Worm (Caenorhabditis elegans) whole organism, L4 larva: ENCODE results near the gene col-76.

Experiments used
- F10B5.3 ChIP-seq: sonication (generic microtip); optimal IDR thresholded peaks from 2 replicates; lab custom pipeline; 2016; ENCODE audit warnings: mild to moderate bottlenecking, missing genetic modification characterization, missing compliant biosample characterization
- F49E8.2 ChIP-seq: sonication (generic microtip); optimal IDR thresholded peaks from 2 replicates; lab custom pipeline; 2016; ENCODE audit warnings: missing compliant biosample characterization, mild to moderate bottlenecking, missing genetic modification characterization, borderline replicate concordance
- Y105C5A.15 ChIP-seq: fragments of 200-800 bp; sonication (Bioruptor generic); IDR thresholded peaks from 2 replicates; pipeline ENCODE4 v1.3.6; 2022; ENCODE audit warnings: missing genetic modification characterization, missing compliant biosample characterization
- Y48G9A.11 ChIP-seq: fragments of 200-800 bp; sonication (Bioruptor generic); IDR thresholded peaks from 2 replicates; pipeline ENCODE4 v1.3.6; 2022; ENCODE audit warnings: missing genetic modification reagents, missing genetic modification characterization, missing compliant biosample characterization
- Y5F2A.4 ChIP-seq: fragments of 200-800 bp; sonication (Bioruptor generic); optimal IDR thresholded peaks from 2 replicates; lab custom pipeline; 2018; ENCODE audit warnings: mild to moderate bottlenecking, missing genetic modification characterization, missing compliant biosample characterization
- ZK546.5 ChIP-seq, 2 experiments: sonication (generic microtip); optimal IDR thresholded peaks; 2 replicates each; lab custom pipeline; 2017; ENCODE audit warnings: missing biosample characterization in 2 of 2, missing genetic modification characterization in 2 of 2
- ceh-62 ChIP-seq: sonication (generic microtip); optimal IDR thresholded peaks from 2 replicates; lab custom pipeline; 2017; ENCODE audit warnings: missing biosample characterization, missing genetic modification characterization
- ceh-82 ChIP-seq: sonication (generic microtip); optimal IDR thresholded peaks from 2 replicates; lab custom pipeline; 2017; ENCODE audit warnings: missing biosample characterization, missing genetic modification characterization
- cey-2 ChIP-seq: sonication (generic microtip); optimal IDR thresholded peaks from 3 replicates; lab custom pipeline; 2017; ENCODE audit warnings: missing genetic modification characterization, mild to moderate bottlenecking, missing compliant biosample characterization, antibody characterized with exemption, borderline replicate concordance; ENCODE audit not compliant: insufficient read depth
- ctbp-1 ChIP-seq: fragments of 200-800 bp; sonication (Bioruptor generic); IDR thresholded peaks from 2 replicates; pipeline ENCODE4 v1.3.6; 2022; ENCODE audit warnings: missing genetic modification reagents, missing genetic modification characterization, missing compliant biosample characterization
- dmd-6 ChIP-seq: fragments of 200-800 bp; sonication (Bioruptor generic); IDR thresholded peaks from 2 replicates; pipeline ENCODE4 v1.3.6; 2022; ENCODE audit warnings: missing genetic modification reagents, missing genetic modification characterization, missing compliant biosample characterization
- dmd-8 ChIP-seq: fragments of 200-800 bp; sonication (Bioruptor generic); IDR thresholded peaks from 2 replicates; pipeline ENCODE4 v1.3.6; 2022; ENCODE audit warnings: missing genetic modification characterization, missing compliant biosample characterization
- dmd-9 ChIP-seq: fragments of 200-800 bp; sonication (Bioruptor generic); IDR thresholded peaks from 2 replicates; pipeline ENCODE4 v1.3.6; 2022; ENCODE audit warnings: missing genetic modification reagents, missing genetic modification characterization, missing compliant biosample characterization
- duxl-1 ChIP-seq: sonication (generic microtip); optimal IDR thresholded peaks from 2 replicates; lab custom pipeline; 2016; ENCODE audit warnings: mild to moderate bottlenecking, missing genetic modification characterization, moderate library complexity, missing compliant biosample characterization; ENCODE audit not compliant: poor library complexity
- dve-1 ChIP-seq: sonication (generic microtip); optimal IDR thresholded peaks from 2 replicates; lab custom pipeline; 2017; ENCODE audit warnings: antibody characterized with exemption, mild to moderate bottlenecking, missing genetic modification characterization, missing compliant biosample characterization; ENCODE audit not compliant: insufficient read depth
- egl-27 ChIP-seq: sonication (generic microtip); optimal IDR thresholded peaks from 3 replicates; lab custom pipeline; 2017; ENCODE audit warnings: missing biosample characterization, missing genetic modification reagents, missing genetic modification characterization
- egl-43 ChIP-seq: fragments of 200-800 bp; sonication (Bioruptor generic); IDR thresholded peaks from 2 replicates; pipeline ENCODE4 v1.3.6; 2022; ENCODE audit warnings: missing genetic modification reagents, missing genetic modification characterization, missing compliant biosample characterization
- hlh-11 ChIP-seq: fragments of 200-800 bp; sonication (Bioruptor generic); optimal IDR thresholded peaks from 2 replicates; lab custom pipeline; 2018; ENCODE audit warnings: mild to moderate bottlenecking, missing genetic modification characterization, missing compliant biosample characterization
- hmg-1.1 ChIP-seq: fragments of 200-800 bp; sonication (Bioruptor generic); IDR thresholded peaks from 2 replicates; pipeline ENCODE4 v1.3.6; 2022; ENCODE audit warnings: missing genetic modification reagents, missing genetic modification characterization, missing compliant biosample characterization
- lin-1 ChIP-seq: fragments of 200-800 bp; sonication (Bioruptor generic); IDR thresholded peaks from 2 replicates; pipeline ENCODE4 v1.3.6; 2022; ENCODE audit warnings: missing genetic modification reagents, missing genetic modification characterization, missing compliant biosample characterization
- lin-13 ChIP-seq: fragments of 150-350 bp; optimal IDR thresholded peaks from 2 replicates; lab custom pipeline; 2014; ENCODE audit warnings: missing biosample characterization, missing genetic modification reagents, missing genetic modification characterization
- lin-15B ChIP-seq: fragments of 150-350 bp; sonication (generic microtip); optimal IDR thresholded peaks from 3 replicates; lab custom pipeline; 2014; ENCODE audit warnings: missing biosample characterization, missing genetic modification characterization
- lin-38 ChIP-seq: fragments of 200-800 bp; sonication (Bioruptor generic); IDR thresholded peaks from 2 replicates; pipeline ENCODE4 v1.3.6; 2022; ENCODE audit warnings: missing genetic modification reagents, missing genetic modification characterization, missing compliant biosample characterization
- lsy-2 ChIP-seq, 2 experiments: fragments of 150-350 bp in 1 of 2; sonication (generic microtip) in 1 of 2; optimal IDR thresholded peaks; 2 replicates each; lab custom pipeline; 2014 to 2017; ENCODE audit warnings: missing biosample characterization in 2 of 2, missing genetic modification characterization in 2 of 2
- mdl-1 ChIP-seq, 2 experiments: fragments of 150-350 bp in 1 of 2; sonication (generic microtip) in 1 of 2; optimal IDR thresholded peaks; 2 replicates each; lab custom pipeline; 2014 to 2017; ENCODE audit warnings: missing biosample characterization in 2 of 2, missing genetic modification characterization in 2 of 2
- mxl-2 ChIP-seq: fragments of 200-800 bp; sonication (Bioruptor generic); conservative IDR thresholded peaks from 2 replicates; pipeline ENCODE4 v1.3.6; 2022; ENCODE audit warnings: missing genetic modification reagents, missing genetic modification characterization, missing compliant biosample characterization
- nhr-11 ChIP-seq: fragments of 150-350 bp; optimal IDR thresholded peaks from 2 replicates; lab custom pipeline; 2014; ENCODE audit warnings: missing biosample characterization, missing genetic modification characterization
- nhr-237 ChIP-seq: sonication (generic microtip); optimal IDR thresholded peaks from 2 replicates; lab custom pipeline; 2017; ENCODE audit warnings: missing biosample characterization, missing genetic modification characterization
- nhr-25 ChIP-seq: sonication (generic microtip); optimal IDR thresholded peaks from 2 replicates; lab custom pipeline; 2017; ENCODE audit warnings: missing genetic modification characterization, mild to moderate bottlenecking, missing compliant biosample characterization, antibody characterized with exemption, moderate library complexity, borderline replicate concordance; ENCODE audit not compliant: insufficient read depth
- nhr-28 ChIP-seq: fragments of 150-350 bp; optimal IDR thresholded peaks from 2 replicates; lab custom pipeline; 2014; ENCODE audit warnings: missing biosample characterization, missing genetic modification characterization
- nhr-41 ChIP-seq: fragments of 200-800 bp; sonication (Bioruptor generic); IDR thresholded peaks from 2 replicates; pipeline ENCODE4 v1.3.6; 2022; ENCODE audit warnings: missing genetic modification reagents, missing genetic modification characterization, missing compliant biosample characterization
- nhr-76 ChIP-seq: fragments of 150-350 bp; optimal IDR thresholded peaks from 2 replicates; lab custom pipeline; 2014; ENCODE audit warnings: missing biosample characterization, missing genetic modification characterization
- nhr-77 ChIP-seq: fragments of 150-350 bp; optimal IDR thresholded peaks from 2 replicates; lab custom pipeline; 2014; ENCODE audit warnings: missing biosample characterization, missing genetic modification characterization
- pha-4 ChIP-seq, 2 experiments: fragments of 150-350 bp in 1 of 2; fragments of 200-800 bp in 1 of 2; sonication (Bioruptor generic) in 1 of 2; IDR thresholded peaks in 1 of 2; optimal IDR thresholded peaks in 1 of 2; 2 replicates each; pipeline versions ENCODE4 v1.3.6 to Lab custom; 2014 to 2022; ENCODE audit warnings: missing genetic modification characterization in 2 of 2, missing genetic modification reagents in 2 of 2, missing biosample characterization in 1 of 2, missing compliant biosample characterization in 1 of 2
- php-3 ChIP-seq: fragments of 200-800 bp; sonication (Bioruptor generic); IDR thresholded peaks from 2 replicates; pipeline ENCODE4 v1.3.6; 2022; ENCODE audit warnings: missing genetic modification reagents, missing genetic modification characterization, missing compliant biosample characterization
- rbr-2 ChIP-seq: sonication (generic microtip); optimal IDR thresholded peaks from 2 replicates; lab custom pipeline; 2016; ENCODE audit warnings: missing genotype, missing genetic modification characterization, missing compliant biosample characterization
- set-16 ChIP-seq: fragments of 200-800 bp; sonication (Bioruptor generic); IDR thresholded peaks from 2 replicates; pipeline ENCODE4 v1.3.6; 2022; ENCODE audit warnings: missing genetic modification reagents, missing genetic modification characterization, missing compliant biosample characterization
- skn-1 ChIP-seq: fragments of 150-350 bp; optimal IDR thresholded peaks from 2 replicates; lab custom pipeline; 2014; ENCODE audit warnings: missing biosample characterization, missing genetic modification characterization
- spr-1 ChIP-seq: sonication (generic microtip); optimal IDR thresholded peaks from 2 replicates; lab custom pipeline; 2016; ENCODE audit warnings: mild to moderate bottlenecking, missing genetic modification characterization, missing compliant biosample characterization
- tra-1 ChIP-seq: fragments of 200-800 bp; sonication (Bioruptor generic); IDR thresholded peaks from 2 replicates; pipeline ENCODE4 v1.3.6; 2022; ENCODE audit warnings: missing genetic modification reagents, missing genetic modification characterization, missing compliant biosample characterization
- unc-130 ChIP-seq: sonication (generic microtip); optimal IDR thresholded peaks from 2 replicates; lab custom pipeline; 2016; ENCODE audit warnings: missing genetic modification reagents, missing genetic modification characterization, missing compliant biosample characterization
- unc-62 ChIP-seq, 3 experiments: fragments of 150-350 bp in 1 of 3; sonication (generic microtip); optimal IDR thresholded peaks in 2 of 3; peaks in 1 of 3; 1 replicate in 1 of 3; 2 replicates in 2 of 3; lab custom pipeline; 2014 to 2017; ENCODE audit warnings: missing biosample characterization in 3 of 3, missing genetic modification characterization in 3 of 3, missing genetic modification reagents in 3 of 3, missing genotype in 1 of 3
- vab-7 ChIP-seq: fragments of 200-800 bp; sonication (Bioruptor generic); IDR thresholded peaks from 2 replicates; pipeline ENCODE4 v1.3.6; 2022; ENCODE audit warnings: missing genetic modification reagents, missing genetic modification characterization, missing compliant biosample characterization
- zip-11 ChIP-seq: fragments of 200-800 bp; sonication (Bioruptor generic); IDR thresholded peaks from 2 replicates; pipeline ENCODE4 v1.3.6; 2022; ENCODE audit warnings: missing genetic modification characterization, missing compliant biosample characterization
- zip-2 ChIP-seq: fragments of 150-350 bp; optimal IDR thresholded peaks from 2 replicates; lab custom pipeline; 2014; ENCODE audit warnings: missing biosample characterization, missing genetic modification characterization
- ztf-7 ChIP-seq: fragments of 150-350 bp; optimal IDR thresholded peaks from 2 replicates; lab custom pipeline; 2014; ENCODE audit warnings: missing biosample characterization, missing genetic modification characterization

Gene col-76

ce11 chrII:8226475-8226874 lies 22.3 kb downstream of the col-76 start (continued):
- TF ChIP-seq ceh-82 (tag; lab: Kevin White, UChicago) (no peak), Y5F2A.4 (GFP tag; lab: Kevin White, UChicago) (no peak), ceh-62 (tag; lab: Kevin White, UChicago) (no peak), lin-38 (GFP tag; lab: Robert Waterston, UW) (no peak), egl-43 (GFP tag; lab: Robert Waterston, UW) (no peak), unc-62 (GFP tag; optimal IDR thresholded peaks at IDR 0.05 in 1 of 2; lab: Kevin White, UChicago) (no peak), unc-62 (tag; optimal IDR thresholded peaks at IDR 0.05; lab: Kevin White, UChicago) (no peak), dmd-6 (GFP tag; lab: Robert Waterston, UW) (peak; percentile 64), lsy-2 (tag; optimal IDR thresholded peaks at IDR 0.05; lab: Kevin White, UChicago) (peak in 1 of 2 experiments; percentile 23), pha-4 (GFP tag; IDR thresholded peaks at IDR 0.05; lab: Robert Waterston, UW) (peak; percentile 29; the same call in 1 of the 2 replicates), pha-4 (tag; optimal IDR thresholded peaks at IDR 0.05; lab: Kevin White, UChicago) (peak; percentile 37), lin-13 (GFP tag; lab: Kevin White, UChicago) (no peak), nhr-41 (no peak), nhr-25 (tag; lab: Kevin White, UChicago) (no peak), vab-7 (no peak), skn-1 (no peak), hlh-11 (tag; lab: Kevin White, UChicago) (peak; percentile 51), mxl-2 (GFP tag; lab: Robert Waterston, UW) (no peak), Y48G9A.11 (GFP tag; lab: Robert Waterston, UW) (no peak), rbr-2 (no peak), spr-1 (tag; lab: Kevin White, UChicago) (no peak), ZK546.5 (tag; optimal IDR thresholded peaks at IDR 0.05; lab: Kevin White, UChicago) (no peak), nhr-76 (tag; lab: Kevin White, UChicago) (no peak), nhr-11 (no peak), duxl-1 (tag; lab: Kevin White, UChicago) (no peak), unc-130 (GFP tag; lab: Kevin White, UChicago) (no peak), zip-2 (tag; lab: Kevin White, UChicago) (no peak), Y105C5A.15 (GFP tag; lab: Robert Waterston, UW) (no peak), dmd-8 (GFP tag; lab: Robert Waterston, UW) (no peak), mdl-1 (tag; optimal IDR thresholded peaks at IDR 0.05; lab: Kevin White, UChicago) (no peak), php-3 (GFP tag; lab: Robert Waterston, UW) (no peak), zip-11 (GFP tag; lab: Robert Waterston, UW) (no peak), dmd-9 (no peak), F49E8.2 (tag; lab: Kevin White, UChicago) (no peak), egl-27 (no peak), nhr-77 (tag; lab: Kevin White, UChicago) (no peak), nhr-28 (peak; percentile 52)

ce11 chrII:8230976-8231375 lies 26.8 kb downstream of the col-76 start, which contains the start of gene M110.9:
M110.9 (plus strand) TSS chrII:8231276.
- TF ChIP-seq F10B5.3 (tag; lab: Kevin White, UChicago), result no peak
- TF ChIP-seq lin-13 (GFP tag; lab: Kevin White, UChicago), result no peak

ce11 chrII:8232489-8232888 lies 28.4 kb downstream of the col-76 start, which contains the start of gene M110.7:
M110.7 (plus strand) TSS chrII:8232789.
- TF ChIP-seq php-3 (GFP tag; lab: Robert Waterston, UW) (no peak), dve-1 (tag; lab: Kevin White, UChicago) (no peak), nhr-25 (tag; lab: Kevin White, UChicago) (no peak), hmg-1.1 (no peak), ctbp-1 (GFP tag; lab: Robert Waterston, UW) (no peak), cey-2 (tag; lab: Kevin White, UChicago) (no peak), lin-15B (tag; lab: Kevin White, UChicago) (no peak), Y48G9A.11 (GFP tag; lab: Robert Waterston, UW) (no peak), lin-1 (GFP tag; lab: Robert Waterston, UW) (no peak), ztf-7 (tag; lab: Kevin White, UChicago) (no peak), nhr-237 (tag; lab: Kevin White, UChicago) (no peak), spr-1 (tag; lab: Kevin White, UChicago) (no peak), set-16 (GFP tag; lab: Robert Waterston, UW) (no peak), tra-1 (no peak), dmd-6 (GFP tag; lab: Robert Waterston, UW) (no peak)
- TF ChIP-seq, all 104 proteins: peak for 0
